Worm (Caenorhabditis elegans) whole organism, young adult: ENCODE results near the gene sds-22.

Experiments used
- B0336.3 ChIP-seq: fragments of 200-800 bp; sonication (Bioruptor generic); IDR thresholded peaks from 2 replicates; pipeline ENCODE4 v1.3.6; 2022; ENCODE audit warnings: missing genetic modification characterization, missing compliant biosample characterization
- C17E4.6 ChIP-seq: fragments of 200-800 bp; sonication (Bioruptor generic); IDR thresholded peaks from 2 replicates; pipeline ENCODE4 v1.3.6; 2022; ENCODE audit warnings: missing genetic modification reagents, missing genetic modification characterization, missing compliant biosample characterization
- D2030.7 ChIP-seq: fragments of 200-800 bp; sonication (Bioruptor generic); IDR thresholded peaks from 2 replicates; pipeline ENCODE4 v1.3.6; 2022; ENCODE audit warnings: missing genetic modification reagents, missing genetic modification characterization, missing compliant biosample characterization
- F37B4.10 ChIP-seq: fragments of 200-800 bp; sonication (Bioruptor generic); IDR thresholded peaks from 2 replicates; pipeline ENCODE4 v1.3.6; 2022; ENCODE audit warnings: missing genetic modification characterization, missing compliant biosample characterization
- F49E8.2 ChIP-seq: sonication (generic microtip); optimal IDR thresholded peaks from 3 replicates; lab custom pipeline; 2017; ENCODE audit warnings: missing genetic modification characterization, mild to moderate bottlenecking, missing compliant biosample characterization, antibody characterized with exemption, moderate library complexity; ENCODE audit not compliant: insufficient read depth
- Y53G8AR.9 ChIP-seq: fragments of 200-800 bp; sonication (Bioruptor generic); conservative IDR thresholded peaks from 2 replicates; pipeline ENCODE4 v1.3.6; 2022; ENCODE audit warnings: missing genetic modification reagents, missing genetic modification characterization, missing compliant biosample characterization
- Y56A3A.18 ChIP-seq: fragments of 200-800 bp; sonication (Bioruptor generic); IDR thresholded peaks from 2 replicates; pipeline ENCODE4 v1.3.6; 2022; ENCODE audit warnings: missing genetic modification reagents, missing genetic modification characterization, missing compliant biosample characterization
- Y79H2A.3 ChIP-seq: fragments of 200-800 bp; sonication (Bioruptor generic); conservative IDR thresholded peaks from 2 replicates; pipeline ENCODE4 v1.3.6; 2022; ENCODE audit warnings: missing genetic modification reagents, missing genetic modification characterization, missing compliant biosample characterization
- ama-1 ChIP-seq, 3 experiments: fragments of 150-350 bp in 1 of 3; sonication (generic microtip) in 2 of 3; optimal IDR thresholded peaks; 2 replicates each; lab custom pipeline; 2014 to 2018; ENCODE audit warnings: missing biosample characterization in 2 of 3, missing genetic modification characterization in 2 of 3, missing genetic modification reagents in 2 of 3
- atf-7 ChIP-seq: sonication (generic microtip); optimal IDR thresholded peaks from 2 replicates; lab custom pipeline; 2017; ENCODE audit warnings: mild to moderate bottlenecking, missing genetic modification characterization, missing compliant biosample characterization
- attf-3 ChIP-seq: fragments of 200-800 bp; sonication (Bioruptor generic); conservative IDR thresholded peaks from 2 replicates; pipeline ENCODE4 v1.3.6; 2022; ENCODE audit warnings: missing genetic modification reagents, missing genetic modification characterization, missing compliant biosample characterization
- attf-6 ChIP-seq: fragments of 200-800 bp; sonication (Bioruptor generic); IDR thresholded peaks from 2 replicates; pipeline ENCODE4 v1.3.6; 2022; ENCODE audit warnings: missing genetic modification reagents, missing genetic modification characterization, missing compliant biosample characterization
- bed-2 ChIP-seq: fragments of 200-800 bp; sonication (Bioruptor generic); IDR thresholded peaks from 2 replicates; pipeline ENCODE4 v1.3.6; 2022; ENCODE audit warnings: missing genetic modification reagents, missing genetic modification characterization, missing compliant biosample characterization
- ceh-100 ChIP-seq: fragments of 200-800 bp; sonication (Bioruptor generic); IDR thresholded peaks from 2 replicates; pipeline ENCODE4 v1.3.6; 2022; ENCODE audit warnings: missing genetic modification reagents, missing genetic modification characterization, missing compliant biosample characterization
- ceh-27 ChIP-seq: fragments of 200-800 bp; sonication (Bioruptor generic); optimal IDR thresholded peaks from 2 replicates; lab custom pipeline; 2018; ENCODE audit warnings: mild to moderate bottlenecking, missing genetic modification characterization, moderate library complexity, missing compliant biosample characterization
- ceh-91 ChIP-seq: fragments of 200-800 bp; sonication (Bioruptor generic); IDR thresholded peaks from 2 replicates; pipeline ENCODE4 v1.3.6; 2022; ENCODE audit warnings: missing genetic modification reagents, missing genetic modification characterization, missing compliant biosample characterization
- die-1 ChIP-seq: sonication (generic microtip); optimal IDR thresholded peaks from 2 replicates; lab custom pipeline; 2016; ENCODE audit warnings: missing genotype, mild to moderate bottlenecking, missing genetic modification characterization, missing compliant biosample characterization
- dox-1 ChIP-seq: fragments of 200-800 bp; sonication (Bioruptor generic); IDR thresholded peaks from 2 replicates; pipeline ENCODE4 v1.3.6; 2022; ENCODE audit warnings: missing genetic modification reagents, missing genetic modification characterization, missing compliant biosample characterization
- dpff-1 ChIP-seq: sonication (generic microtip); optimal IDR thresholded peaks from 2 replicates; lab custom pipeline; 2017; ENCODE audit warnings: mild to moderate bottlenecking, missing genetic modification characterization, missing compliant biosample characterization
- efl-1 ChIP-seq: fragments of 150-350 bp; optimal IDR thresholded peaks from 2 replicates; lab custom pipeline; 2014; ENCODE audit warnings: missing biosample characterization, missing genetic modification reagents, missing genetic modification characterization
- egrh-3 ChIP-seq: fragments of 200-800 bp; sonication (Bioruptor generic); IDR thresholded peaks from 2 replicates; pipeline ENCODE4 v1.3.6; 2022; ENCODE audit warnings: missing genetic modification reagents, missing genetic modification characterization, missing compliant biosample characterization
- ekl-4 ChIP-seq: fragments of 200-800 bp; sonication (Bioruptor generic); IDR thresholded peaks from 2 replicates; pipeline ENCODE4 v1.3.6; 2022; ENCODE audit warnings: missing genetic modification reagents, missing genetic modification characterization, missing compliant biosample characterization
- hlh-12 ChIP-seq: sonication (generic microtip); optimal IDR thresholded peaks from 2 replicates; lab custom pipeline; 2016; ENCODE audit warnings: missing genetic modification characterization, missing compliant biosample characterization
- hmg-1.2 ChIP-seq: fragments of 200-800 bp; sonication (Bioruptor generic); IDR thresholded peaks from 2 replicates; pipeline ENCODE4 v1.3.6; 2022; ENCODE audit warnings: missing genetic modification reagents, missing genetic modification characterization, missing compliant biosample characterization
- hrde-1 ChIP-seq: sonication (generic microtip); optimal IDR thresholded peaks from 2 replicates; lab custom pipeline; 2016; ENCODE audit warnings: missing genetic modification characterization, mild to moderate bottlenecking, missing compliant biosample characterization, moderate library complexity, missing genotype, missing genetic modification reagents, borderline replicate concordance
- hsf-1 ChIP-seq: fragments of 200-800 bp; sonication (Bioruptor generic); IDR thresholded peaks from 2 replicates; pipeline ENCODE4 v1.3.6; 2022; ENCODE audit warnings: missing genetic modification reagents, missing genetic modification characterization, missing compliant biosample characterization
- let-607 ChIP-seq, 2 experiments: fragments of 200-800 bp in 1 of 2; sonication (Bioruptor generic) in 1 of 2; sonication (generic microtip) in 1 of 2; optimal IDR thresholded peaks; 2 replicates each; lab custom pipeline; 2016 to 2018; ENCODE audit warnings: mild to moderate bottlenecking in 2 of 2, missing compliant biosample characterization in 2 of 2, missing genetic modification characterization in 2 of 2, moderate library complexity in 2 of 2, missing genotype in 1 of 2
- lin-54 ChIP-seq: fragments of 200-800 bp; sonication (Bioruptor generic); optimal IDR thresholded peaks from 2 replicates; lab custom pipeline; 2018; ENCODE audit warnings: mild to moderate bottlenecking, missing genetic modification characterization, missing compliant biosample characterization
- lsl-1 ChIP-seq: fragments of 200-800 bp; sonication (Bioruptor generic); optimal IDR thresholded peaks from 2 replicates; lab custom pipeline; 2018; ENCODE audit warnings: mild to moderate bottlenecking, missing genetic modification characterization, moderate library complexity, missing compliant biosample characterization
- mcd-1 ChIP-seq: fragments of 200-800 bp; sonication (Bioruptor generic); IDR thresholded peaks from 2 replicates; pipeline ENCODE4 v1.3.6; 2022; ENCODE audit warnings: missing genetic modification reagents, missing genetic modification characterization, missing compliant biosample characterization
- nfya-2 ChIP-seq: fragments of 200-800 bp; sonication (Bioruptor generic); IDR thresholded peaks from 2 replicates; pipeline ENCODE4 v1.3.6; 2022; ENCODE audit warnings: missing genetic modification reagents, missing genetic modification characterization, missing compliant biosample characterization
- nfyb-1 ChIP-seq: fragments of 200-800 bp; sonication (Bioruptor generic); IDR thresholded peaks from 2 replicates; pipeline ENCODE4 v1.3.6; 2022; ENCODE audit warnings: missing genetic modification reagents, missing genetic modification characterization, missing compliant biosample characterization
- nhr-80 ChIP-seq: sonication (generic microtip); optimal IDR thresholded peaks from 2 replicates; lab custom pipeline; 2016; ENCODE audit warnings: missing genetic modification characterization, missing compliant biosample characterization
- rcor-1 ChIP-seq: fragments of 200-800 bp; sonication (Bioruptor generic); IDR thresholded peaks from 2 replicates; pipeline ENCODE4 v1.3.6; 2022; ENCODE audit warnings: missing genetic modification reagents, missing genetic modification characterization, missing compliant biosample characterization
- rec-8 ChIP-seq, 2 experiments: sonication (generic microtip); optimal IDR thresholded peaks; 2 replicates each; lab custom pipeline; 2016; ENCODE audit warnings: mild to moderate bottlenecking in 2 of 2, missing genetic modification characterization in 2 of 2, missing genetic modification reagents in 2 of 2, missing genotype in 2 of 2, missing biosample characterization in 1 of 2, missing compliant biosample characterization in 1 of 2, moderate library complexity in 1 of 2
- snpc-3.4 ChIP-seq: sonication (generic microtip); optimal IDR thresholded peaks from 2 replicates; lab custom pipeline; 2017; ENCODE audit warnings: missing genetic modification characterization, mild to moderate bottlenecking, missing compliant biosample characterization, antibody characterized with exemption, moderate library complexity, missing genotype, missing genetic modification reagents
- tbp1 ChIP-seq: fragments of 200-800 bp; sonication (Bioruptor generic); optimal IDR thresholded peaks from 2 replicates; lab custom pipeline; 2018; ENCODE audit warnings: mild to moderate bottlenecking, missing genetic modification characterization, missing compliant biosample characterization
- tlf-1 ChIP-seq: fragments of 200-800 bp; sonication (Bioruptor generic); optimal IDR thresholded peaks from 2 replicates; lab custom pipeline; 2018; ENCODE audit warnings: mild to moderate bottlenecking, missing genetic modification characterization, missing compliant biosample characterization
- unc-130 ChIP-seq: sonication (generic microtip); optimal IDR thresholded peaks from 2 replicates; lab custom pipeline; 2016; ENCODE audit warnings: missing genetic modification reagents, missing genetic modification characterization, missing compliant biosample characterization
- xnd-1 ChIP-seq: sonication (generic microtip); optimal IDR thresholded peaks from 2 replicates; lab custom pipeline; 2016; ENCODE audit warnings: missing genotype, missing genetic modification reagents, missing genetic modification characterization, missing compliant biosample characterization
- zfh-2 ChIP-seq: fragments of 200-800 bp; sonication (Bioruptor generic); conservative IDR thresholded peaks from 2 replicates; pipeline ENCODE4 v1.3.6; 2022; ENCODE audit warnings: missing genetic modification reagents, missing genetic modification characterization, missing compliant biosample characterization
- ztf-18 ChIP-seq: sonication (generic microtip); optimal IDR thresholded peaks from 2 replicates; lab custom pipeline; 2016; ENCODE audit warnings: missing genotype, mild to moderate bottlenecking, missing genetic modification characterization, missing compliant biosample characterization
- ztf-25 ChIP-seq: fragments of 200-800 bp; sonication (Bioruptor generic); IDR thresholded peaks from 2 replicates; pipeline ENCODE4 v1.3.6; 2022; ENCODE audit warnings: missing genetic modification reagents, missing genetic modification characterization, missing compliant biosample characterization

sds-22 gene

DNA sequence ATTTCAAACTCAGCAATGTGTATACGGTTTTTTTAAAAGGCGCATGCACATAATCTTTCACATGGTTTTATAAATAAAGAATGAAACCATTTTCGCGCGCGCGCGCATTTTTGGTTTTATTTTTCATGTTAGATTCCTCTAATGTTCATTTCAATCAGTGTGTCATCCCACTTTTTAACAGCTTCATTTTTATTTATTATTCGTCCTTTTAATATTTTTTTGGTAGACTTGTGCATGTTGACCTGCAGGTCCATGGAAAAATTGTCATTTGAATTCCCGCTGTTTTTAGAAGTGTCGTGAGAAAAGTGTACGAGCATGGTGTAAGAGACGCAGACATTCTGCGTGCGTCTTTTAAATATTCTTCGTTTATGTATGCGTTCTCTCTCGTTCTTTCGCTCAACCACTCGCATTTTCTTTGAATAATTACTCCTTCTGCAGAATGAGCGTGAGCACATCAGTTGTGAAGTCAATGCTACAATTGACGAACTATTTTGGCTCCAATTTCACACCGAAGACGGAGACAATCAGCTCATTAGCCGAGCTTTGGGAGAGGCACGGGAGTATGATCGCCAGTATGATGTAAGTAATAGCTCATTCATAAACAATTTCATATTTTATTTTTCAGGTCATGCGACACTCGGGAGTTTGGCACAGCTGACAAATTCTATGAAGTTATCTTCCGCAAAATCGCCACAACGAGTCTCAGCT is 2.2 kb downstream of the sds-22 start, which contains the start of gene lin-5 (continued):
- peak; percentile 77; the same call in 1 of the 2 replicates for TF ChIP-seq Y79H2A.3 (GFP tag; lab: Robert Waterston, UW)
- peak; percentile 82 for TF ChIP-seq snpc-3.4 (tag; lab: Kevin White, UChicago)
- TF ChIP-seq ceh-91, result peak; percentile 91
- TF ChIP-seq nfyb-1 (GFP tag; lab: Robert Waterston, UW), result 0 out of 2 replicates have a peak, but pooled peaks have one; percentile 33
- peak; percentile 78 for TF ChIP-seq tlf-1
- TF ChIP-seq lin-54 (GFP tag; lab: Kevin White, UChicago), result peak; percentile 92
- TF ChIP-seq attf-6 (GFP tag; lab: Robert Waterston, UW), result 0 out of 2 replicates have a peak, but pooled peaks have one; percentile 10
- TF ChIP-seq dox-1 (GFP tag; lab: Robert Waterston, UW), result peak; percentile 76
- peak; percentile 71; the same call in 1 of the 2 replicates for TF ChIP-seq B0336.3 (GFP tag; lab: Robert Waterston, UW)
- no peak for TF ChIP-seq F37B4.10 (GFP tag; lab: Robert Waterston, UW)
- peak; percentile 82 for TF ChIP-seq unc-130 (GFP tag; lab: Kevin White, UChicago)
- peak; percentile 23 for TF ChIP-seq ceh-27
- TF ChIP-seq tbp1 (GFP tag; lab: Kevin White, UChicago), result peak; percentile 35

DNA sequence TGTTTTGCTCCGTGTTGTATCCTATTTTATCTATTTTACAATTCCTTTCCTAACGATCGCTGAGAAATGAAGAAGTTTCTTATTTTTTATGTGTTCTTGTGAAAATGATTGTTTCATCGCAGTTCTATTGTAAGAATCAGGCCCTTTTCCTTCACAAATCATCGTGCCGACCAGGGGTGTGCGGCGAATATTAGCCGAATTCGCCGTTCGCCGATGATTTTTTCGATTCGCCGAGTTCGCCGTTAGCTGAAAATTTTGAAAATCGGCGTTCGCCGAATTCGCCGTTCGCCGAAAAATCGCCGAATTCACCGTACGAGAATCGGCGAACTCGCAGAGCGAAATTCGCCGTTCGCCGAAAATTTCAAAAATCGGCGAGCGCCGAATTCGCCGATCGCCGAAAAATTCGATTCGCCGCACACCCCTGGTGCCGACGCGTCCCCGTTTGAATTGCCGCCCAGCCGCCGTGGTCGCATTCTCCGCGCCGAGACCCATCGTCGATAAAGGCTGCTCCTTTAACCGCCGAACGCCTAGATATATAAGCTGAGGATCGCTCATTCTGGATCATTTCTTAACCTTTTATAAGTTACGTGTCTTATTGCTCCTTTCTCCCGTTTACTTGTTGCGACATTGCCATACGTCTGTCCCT is 5.4 kb downstream of the sds-22 start:
- no peak for TF ChIP-seq hrde-1 (tag; lab: Kevin White, UChicago)
- no peak for TF ChIP-seq rcor-1 (GFP tag; lab: Robert Waterston, UW)
- TF ChIP-seq ceh-27, result no peak
- TF ChIP-seq ama-1 (optimal IDR thresholded peaks at IDR 0.05; lab: Kevin White, UChicago), result no peak
- no peak for TF ChIP-seq ama-1 (GFP tag; optimal IDR thresholded peaks at IDR 0.05; lab: Kevin White, UChicago)
- no peak for TF ChIP-seq rec-8 (tag; optimal IDR thresholded peaks at IDR 0.05; lab: Kevin White, UChicago)
- no peak for TF ChIP-seq ekl-4
- TF ChIP-seq D2030.7, result 0 out of 2 replicates have a peak, but pooled peaks have one; percentile 34
- TF ChIP-seq Y79H2A.3 (GFP tag; lab: Robert Waterston, UW), result 0 out of 2 replicates have a peak, but pooled peaks have one; percentile 25
- no peak for TF ChIP-seq let-607 (tag; optimal IDR thresholded peaks at IDR 0.05; lab: Kevin White, UChicago)
- TF ChIP-seq attf-3 (GFP tag; lab: Robert Waterston, UW), result no peak
- 0 out of 2 replicates have a peak, but pooled peaks have one; percentile 58 for TF ChIP-seq Y53G8AR.9 (GFP tag; lab: Robert Waterston, UW)
- no peak for TF ChIP-seq ztf-25
- TF ChIP-seq egrh-3 (GFP tag; lab: Robert Waterston, UW), result peak; percentile 79; the same call in 1 of the 2 replicates
- TF ChIP-seq atf-7 (tag; lab: Kevin White, UChicago), result no peak
- TF ChIP-seq F37B4.10 (GFP tag; lab: Robert Waterston, UW), result no peak
- TF ChIP-seq ztf-18 (tag; lab: Kevin White, UChicago), result no peak
- TF ChIP-seq hlh-12 (tag; lab: Kevin White, UChicago), result no peak
- 0 out of 2 replicates have a peak, but pooled peaks have one; percentile 17 for TF ChIP-seq hmg-1.2 (GFP tag; lab: Robert Waterston, UW)
- peak; percentile 90 for TF ChIP-seq zfh-2 (GFP tag; lab: Robert Waterston, UW)
- TF ChIP-seq F49E8.2 (tag; lab: Kevin White, UChicago), result no peak
- peak; percentile 39 for TF ChIP-seq mcd-1 (GFP tag; lab: Robert Waterston, UW)
- no peak for TF ChIP-seq bed-2 (GFP tag; lab: Robert Waterston, UW)
- no peak for TF ChIP-seq Y56A3A.18 (GFP tag; lab: Robert Waterston, UW)
- no peak for TF ChIP-seq nfya-2 (GFP tag; lab: Robert Waterston, UW)
- no peak for TF ChIP-seq dpff-1 (tag; lab: Kevin White, UChicago)
- 0 out of 2 replicates have a peak, but pooled peaks have one; percentile 10 for TF ChIP-seq ceh-100 (GFP tag; lab: Robert Waterston, UW)
- 0 out of 2 replicates have a peak, but pooled peaks have one; percentile 40 for TF ChIP-seq C17E4.6 (GFP tag; lab: Robert Waterston, UW)
- TF ChIP-seq hsf-1 (GFP tag; lab: Robert Waterston, UW), result peak; percentile 59
- TF ChIP-seq ceh-91, result peak; percentile 37; the same call in 1 of the 2 replicates
- TF ChIP-seq lsl-1 (GFP tag; lab: Kevin White, UChicago), result peak; percentile 13
- TF ChIP-seq nhr-80 (tag; lab: Kevin White, UChicago), result no peak
- no peak for TF ChIP-seq xnd-1 (tag; lab: Kevin White, UChicago)
- TF ChIP-seq efl-1 (GFP tag; lab: Kevin White, UChicago), result peak; percentile 59
- TF ChIP-seq die-1 (tag; lab: Kevin White, UChicago), result peak; percentile 9
